Worm (Caenorhabditis elegans): ENCODE data around the gene srx-18.

- TF ChIP-seq nhr-12 (tag; optimal IDR thresholded peaks at IDR 0.05) (no peak), elt-3 (tag; optimal IDR thresholded peaks at IDR 0.05) (no peak), lsy-2 (tag; optimal IDR thresholded peaks at IDR 0.05) (no peak), tbx-8 (GFP tag; optimal IDR thresholded peaks at IDR 0.05) (no peak), nhr-237 (tag; optimal IDR thresholded peaks at IDR 0.05) (no peak)
Measured at ce11 chrV:17800538-17800937, 1.8 kb upstream of the srx-18 start, which contains the start of gene srh-287.
